Worm (Caenorhabditis elegans) whole organism, L2 larva: ENCODE results near the gene ZC204.6.

Experiments used
- lin-13 ChIP-seq: fragments of 150-350 bp; optimal IDR thresholded peaks from 2 replicates; lab custom pipeline; 2014; ENCODE audit warnings: missing biosample characterization, missing genetic modification reagents, missing genetic modification characterization
- nhr-237 ChIP-seq: fragments of 150-350 bp; optimal IDR thresholded peaks from 2 replicates; lab custom pipeline; 2014; ENCODE audit warnings: missing biosample characterization, missing genetic modification characterization

ce11 chrII:1624572-1624971 lies 20.1 kb downstream of the ZC204.6 start, which contains the start of gene fbxa-160:
- no peak for TF ChIP-seq lin-13 (GFP tag; lab: Kevin White, UChicago)
- TF ChIP-seq nhr-237, result no peak
